Fruit fly (Drosophila melanogaster) whole organism, embryonic: Measurements from ENCODE around the gene ast.

Experiments
- Bdp1 ChIP-seq: fragments of 200-800 bp; sonication (Bioruptor generic); optimal IDR thresholded peaks from 3 replicates; lab custom pipeline; 2016; ENCODE audit warnings: missing biosample characterization, missing genetic modification characterization
- CG10209 ChIP-seq: fragments of 200-800 bp; sonication (Bioruptor generic); optimal IDR thresholded peaks from 3 replicates; lab custom pipeline; 2017; ENCODE audit warnings: missing biosample characterization, mild to moderate bottlenecking, missing genetic modification characterization, missing genetic modification reagents
- CG10431 ChIP-seq: fragments of 200-800 bp; sonication (Bioruptor generic); optimal IDR thresholded peaks from 3 replicates; lab custom pipeline; 2018; ENCODE audit warnings: missing biosample characterization, mild to moderate bottlenecking, missing genetic modification characterization
- CG10543 ChIP-seq: fragments of 200-800 bp; sonication (Bioruptor generic); optimal IDR thresholded peaks from 3 replicates; lab custom pipeline; 2017; ENCODE audit warnings: missing biosample characterization, mild to moderate bottlenecking, missing genetic modification characterization, moderate library complexity
- CG11695 ChIP-seq: fragments of 200-800 bp; sonication (Bioruptor generic); IDR thresholded peaks from 3 replicates; pipeline ENCODE4 v1.3.6; 2022; ENCODE audit warnings: missing biosample characterization, missing genetic modification characterization
- CG12219 ChIP-seq: fragments of 200-800 bp; sonication (Bioruptor generic); optimal IDR thresholded peaks from 3 replicates; lab custom pipeline; 2018; ENCODE audit warnings: missing biosample characterization, mild to moderate bottlenecking, missing genetic modification characterization
- CG1233 ChIP-seq: fragments of 200-800 bp; sonication (Bioruptor generic); optimal IDR thresholded peaks from 4 replicates; lab custom pipeline; 2018; ENCODE audit warnings: missing biosample characterization, mild to moderate bottlenecking, missing genetic modification characterization
- CG12769 ChIP-seq: fragments of 200-800 bp; sonication (Bioruptor generic); optimal IDR thresholded peaks from 2 replicates; lab custom pipeline; 2019; ENCODE audit warnings: missing biosample characterization, mild to moderate bottlenecking, missing genetic modification characterization, moderate library complexity
- CG13123 ChIP-seq: fragments of 200-800 bp; sonication (Bioruptor generic); optimal IDR thresholded peaks from 2 replicates; lab custom pipeline; 2016; ENCODE audit warnings: missing biosample characterization, missing genetic modification characterization
- CG14050 ChIP-seq: fragments of 200-800 bp; sonication (Bioruptor generic); IDR thresholded peaks from 3 replicates; pipeline ENCODE4 v1.3.6; 2022; ENCODE audit warnings: missing biosample characterization, missing genetic modification characterization
- CG18476 ChIP-seq: fragments of 200-800 bp; sonication (Bioruptor generic); optimal IDR thresholded peaks from 2 replicates; lab custom pipeline; 2016; ENCODE audit warnings: missing biosample characterization, mild to moderate bottlenecking, missing genetic modification characterization
- CG2889 ChIP-seq: fragments of 200-800 bp; sonication (Bioruptor generic); IDR thresholded peaks from 3 replicates; pipeline ENCODE4 v1.3.6; 2022; ENCODE audit warnings: missing biosample characterization, missing genetic modification characterization
- CG3065 ChIP-seq: fragments of 200-800 bp; sonication (Bioruptor generic); optimal IDR thresholded peaks from 2 replicates; lab custom pipeline; 2016; ENCODE audit warnings: missing biosample characterization, missing genetic modification characterization
- CG31441 ChIP-seq: fragments of 200-800 bp; sonication (Bioruptor generic); IDR thresholded peaks from 2 replicates; pipeline ENCODE4 v1.3.6; 2022; ENCODE audit warnings: missing biosample characterization, missing genetic modification characterization
- CG3281 ChIP-seq: fragments of 200-800 bp; sonication (Bioruptor generic); optimal IDR thresholded peaks from 3 replicates; lab custom pipeline; 2017; ENCODE audit warnings: missing biosample characterization, mild to moderate bottlenecking, missing genetic modification characterization
- CG4730 ChIP-seq: fragments of 200-800 bp; sonication (Bioruptor generic); IDR thresholded peaks from 2 replicates; pipeline ENCODE4 v1.3.6; 2022; ENCODE audit warnings: missing biosample characterization, missing genetic modification characterization
- CG6272 ChIP-seq: fragments of 200-800 bp; sonication (Bioruptor generic); IDR thresholded peaks from 2 replicates; pipeline ENCODE4 v1.3.6; 2022; ENCODE audit warnings: missing biosample characterization, missing genetic modification characterization
- CG8944 ChIP-seq: fragments of 200-800 bp; sonication (Bioruptor generic); optimal IDR thresholded peaks from 3 replicates; lab custom pipeline; 2016; ENCODE audit warnings: missing biosample characterization, missing genetic modification characterization
- D ChIP-seq, 2 experiments: fragments of 200-800 bp in 1 of 2; fragments of >200 bp in 1 of 2; sonication (Bioruptor generic) in 1 of 2; optimal IDR thresholded peaks; 2 replicates in 1 of 2; 3 replicates in 1 of 2; lab custom pipeline; 2017; ENCODE audit warnings: mild to moderate bottlenecking in 1 of 2, missing biosample characterization in 1 of 2, missing genetic modification characterization in 1 of 2, missing genetic modification reagents in 1 of 2
- Elba2 ChIP-seq: fragments of 200-800 bp; sonication (Bioruptor generic); optimal IDR thresholded peaks from 3 replicates; lab custom pipeline; 2016; ENCODE audit warnings: missing biosample characterization, missing genetic modification characterization
- H2.0 ChIP-seq: fragments of 200-800 bp; sonication (Bioruptor generic); IDR thresholded peaks from 2 replicates; pipeline ENCODE4 v1.3.6; 2022; ENCODE audit warnings: missing biosample characterization, missing genetic modification characterization
- Hr3 ChIP-seq: fragments of 200-800 bp; sonication (Bioruptor generic); optimal IDR thresholded peaks from 3 replicates; lab custom pipeline; 2016; ENCODE audit warnings: missing biosample characterization, missing genetic modification characterization
- Lhr ChIP-seq: fragments of 200-800 bp; sonication (Bioruptor generic); optimal IDR thresholded peaks from 3 replicates; lab custom pipeline; 2017; ENCODE audit warnings: mild to moderate bottlenecking, missing biosample characterization, missing genetic modification reagents, missing genetic modification characterization
- NC2α ChIP-seq: fragments of 200-800 bp; sonication (Bioruptor generic); optimal IDR thresholded peaks from 2 replicates; lab custom pipeline; 2016; ENCODE audit warnings: missing biosample characterization, missing genetic modification characterization
- Optix ChIP-seq: fragments of 200-800 bp; sonication (Bioruptor generic); IDR thresholded peaks from 3 replicates; pipeline ENCODE4 v1.3.6; 2022; ENCODE audit warnings: missing biosample characterization, missing genetic modification characterization
- Poxn ChIP-seq: fragments of 200-800 bp; sonication (Bioruptor generic); IDR thresholded peaks from 2 replicates; pipeline ENCODE4 v1.3.6; 2022; ENCODE audit warnings: missing biosample characterization, missing genetic modification characterization
- ara ChIP-seq: fragments of 200-800 bp; sonication (Bioruptor generic); IDR thresholded peaks from 2 replicates; pipeline ENCODE4 v1.3.6; 2022; ENCODE audit warnings: missing biosample characterization, missing genetic modification characterization
- az2 ChIP-seq: fragments of 200-800 bp; sonication (Bioruptor generic); optimal IDR thresholded peaks from 3 replicates; lab custom pipeline; 2016; ENCODE audit warnings: missing biosample characterization, missing genetic modification characterization
- btn ChIP-seq: fragments of 200-800 bp; sonication (Bioruptor generic); optimal IDR thresholded peaks from 2 replicates; lab custom pipeline; 2016; ENCODE audit warnings: missing biosample characterization, missing genetic modification characterization
- cas ChIP-seq: fragments of 200-800 bp; sonication (Bioruptor generic); IDR thresholded peaks from 2 replicates; pipeline ENCODE4 v1.3.6; 2022; ENCODE audit warnings: missing biosample characterization, missing genetic modification characterization
- chif ChIP-seq, 2 experiments: fragments of 200-800 bp; sonication (Bioruptor generic); optimal IDR thresholded peaks; 3 replicates each; lab custom pipeline; 2016; ENCODE audit warnings: missing biosample characterization in 2 of 2, missing genetic modification characterization in 2 of 2
- chn ChIP-seq: fragments of 200-800 bp; sonication (Bioruptor generic); optimal IDR thresholded peaks from 2 replicates; lab custom pipeline; 2016; ENCODE audit warnings: missing biosample characterization, missing genetic modification characterization
- corto ChIP-seq: fragments of 200-800 bp; sonication (Bioruptor generic); optimal IDR thresholded peaks from 2 replicates; lab custom pipeline; 2016; ENCODE audit warnings: missing biosample characterization, mild to moderate bottlenecking, missing genetic modification characterization, moderate library complexity
- hth ChIP-seq: fragments of >200 bp; optimal IDR thresholded peaks from 2 replicates; lab custom pipeline; 2017; ENCODE audit warnings: inconsistent platforms
- kah ChIP-seq: fragments of 200-800 bp; sonication (Bioruptor generic); optimal IDR thresholded peaks from 2 replicates; lab custom pipeline; 2018; ENCODE audit warnings: missing biosample characterization, mild to moderate bottlenecking, missing genetic modification characterization
- lab ChIP-seq: fragments of 200-800 bp; sonication (Bioruptor generic); optimal IDR thresholded peaks from 3 replicates; lab custom pipeline; 2017; ENCODE audit warnings: missing biosample characterization, missing genetic modification characterization, mild to moderate bottlenecking, moderate library complexity, missing genetic modification reagents
- lbe ChIP-seq: fragments of 200-800 bp; sonication (Bioruptor generic); optimal IDR thresholded peaks from 2 replicates; lab custom pipeline; 2016; ENCODE audit warnings: missing biosample characterization, mild to moderate bottlenecking, missing genetic modification characterization
- maf-S ChIP-seq: fragments of 200-800 bp; sonication (Bioruptor generic); optimal IDR thresholded peaks from 2 replicates; lab custom pipeline; 2016; ENCODE audit warnings: missing biosample characterization, missing genetic modification characterization
- nerfin-1 ChIP-seq: fragments of 200-800 bp; sonication (Bioruptor generic); optimal IDR thresholded peaks from 3 replicates; lab custom pipeline; 2019; ENCODE audit warnings: missing biosample characterization, mild to moderate bottlenecking, missing genetic modification characterization, moderate library complexity
- nerfin-2 ChIP-seq: fragments of 200-800 bp; sonication (Bioruptor generic); IDR thresholded peaks from 2 replicates; pipeline ENCODE4 v1.3.6; 2022; ENCODE audit warnings: missing biosample characterization, missing genetic modification characterization; ENCODE audit not compliant: partially characterized antibody
- odd ChIP-seq: fragments of 200-800 bp; sonication (Bioruptor generic); optimal IDR thresholded peaks from 2 replicates; lab custom pipeline; 2017; ENCODE audit warnings: missing biosample characterization, mild to moderate bottlenecking, missing genetic modification characterization
- pb ChIP-seq: fragments of 200-800 bp; sonication (Bioruptor generic); optimal IDR thresholded peaks from 3 replicates; lab custom pipeline; 2016; ENCODE audit warnings: missing biosample characterization, missing genetic modification characterization
- salm ChIP-seq: fragments of 200-800 bp; sonication (Bioruptor generic); optimal IDR thresholded peaks from 2 replicates; lab custom pipeline; 2018; ENCODE audit warnings: missing biosample characterization, mild to moderate bottlenecking, missing genetic modification characterization
- sd ChIP-seq: fragments of 200-800 bp; sonication (Bioruptor generic); optimal IDR thresholded peaks from 3 replicates; lab custom pipeline; 2018; ENCODE audit warnings: missing biosample characterization, mild to moderate bottlenecking, missing genetic modification characterization, moderate library complexity
- slbo ChIP-seq: fragments of 200-800 bp; sonication (Bioruptor generic); IDR thresholded peaks from 2 replicates; pipeline ENCODE4 v1.3.6; 2022; ENCODE audit warnings: missing biosample characterization, missing genetic modification characterization
- sug ChIP-seq: fragments of 200-800 bp; optimal IDR thresholded peaks from 2 replicates; lab custom pipeline; 2019; ENCODE audit warnings: missing biosample characterization, mild to moderate bottlenecking, missing genetic modification characterization, moderate library complexity
- tgo ChIP-seq: fragments of 200-800 bp; sonication (Bioruptor generic); IDR thresholded peaks from 3 replicates; pipeline ENCODE4 v1.3.6; 2022; ENCODE audit warnings: missing biosample characterization, missing genetic modification characterization
- tna ChIP-seq: fragments of 200-800 bp; sonication (Bioruptor generic); IDR thresholded peaks from 2 replicates; pipeline ENCODE4 v1.3.6; 2022; ENCODE audit warnings: missing biosample characterization, missing genetic modification characterization; ENCODE audit not compliant: partially characterized antibody
- usp ChIP-seq: fragments of >200 bp; optimal IDR thresholded peaks from 2 replicates; lab custom pipeline; 2017; ENCODE audit warnings: missing biosample characterization, missing genetic modification characterization
- vnd ChIP-seq: fragments of 200-800 bp; sonication (Bioruptor generic); IDR thresholded peaks from 3 replicates; pipeline ENCODE4 v1.3.6; 2022; ENCODE audit warnings: missing biosample characterization, missing genetic modification characterization; ENCODE audit not compliant: partially characterized antibody

The ast gene

DNA sequence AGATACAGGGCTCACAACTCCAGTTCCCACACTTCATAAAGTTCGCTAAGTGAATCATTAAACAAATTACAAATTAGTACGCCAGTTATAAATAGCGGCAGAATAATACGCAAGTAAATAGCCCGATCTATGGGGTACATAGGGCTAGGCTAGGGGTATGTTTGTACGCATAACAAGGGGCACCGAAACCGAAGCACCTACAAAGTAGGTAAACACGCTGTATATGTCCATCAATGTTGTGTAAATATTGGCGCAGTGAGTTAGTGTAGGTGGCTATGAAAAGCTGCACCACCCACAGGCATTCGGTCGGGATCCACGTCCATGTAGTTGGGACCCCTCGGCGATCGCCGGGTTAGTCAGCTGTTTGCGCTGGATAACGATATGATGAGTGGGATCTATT lies 5.6 kb upstream of the ast start (continued):
- TF ChIP-seq Lhr (GFP tag; lab: Kevin White, UChicago) = peak; percentile 96
- TF ChIP-seq CG6272 (GFP tag; lab: Robert Waterston, UW) = no peak
- TF ChIP-seq CG18476 (GFP tag; lab: Kevin White, UChicago) = peak; percentile 87
- peak; percentile 95 for TF ChIP-seq odd (GFP tag; lab: Kevin White, UChicago)
- TF ChIP-seq CG3281 (GFP tag; lab: Kevin White, UChicago) = peak; percentile 90
- peak; percentile 95 for TF ChIP-seq CG10543 (GFP tag; lab: Kevin White, UChicago)
- peak; percentile 92 for TF ChIP-seq CG8944 (GFP tag; lab: Kevin White, UChicago)
- TF ChIP-seq btn (GFP tag; lab: Kevin White, UChicago) = peak; percentile 88
- no peak for TF ChIP-seq tna (GFP tag; lab: Robert Waterston, UW)
- TF ChIP-seq sd = peak; percentile 72
- no peak for TF ChIP-seq usp (GFP tag; lab: Kevin White, UChicago)
- peak; percentile 90 for TF ChIP-seq nerfin-1 (tag; lab: Kevin White, UChicago)
- TF ChIP-seq lbe (GFP tag; lab: Kevin White, UChicago) = peak; percentile 46
- TF ChIP-seq CG10431 (GFP tag; lab: Kevin White, UChicago) = peak; percentile 96
- peak; percentile 97 for TF ChIP-seq CG1233 (GFP tag; lab: Kevin White, UChicago)
- peak; percentile 85 for TF ChIP-seq CG14050 (GFP tag; lab: Robert Waterston, UW)
- peak; percentile 94 for TF ChIP-seq maf-S
- TF ChIP-seq Poxn (GFP tag; lab: Robert Waterston, UW) = 0 out of 2 replicates have a peak, but pooled peaks have one; percentile 46
- TF ChIP-seq chn (GFP tag; lab: Kevin White, UChicago) = peak; percentile 83
- no peak for TF ChIP-seq hth (lab: Kevin White, UChicago)
- peak; percentile 87 to 94 for TF ChIP-seq chif (GFP tag; optimal IDR thresholded peaks at IDR 0.05; lab: Kevin White, UChicago)
- peak; percentile 94 for TF ChIP-seq ara (GFP tag; lab: Robert Waterston, UW)
- TF ChIP-seq CG31441 = peak; percentile 91
- peak; percentile 95 for TF ChIP-seq NC2α (GFP tag; lab: Kevin White, UChicago)
- TF ChIP-seq vnd (GFP tag; lab: Robert Waterston, UW) = no peak
- TF ChIP-seq D (optimal IDR thresholded peaks at IDR 0.05; lab: Kevin White, UChicago) = no peak
- TF ChIP-seq D (GFP tag; optimal IDR thresholded peaks at IDR 0.05; lab: Kevin White, UChicago) = peak; percentile 96
- peak; percentile 93 for TF ChIP-seq CG12219 (GFP tag; lab: Kevin White, UChicago)
- peak; percentile 70 for TF ChIP-seq H2.0 (GFP tag; lab: Robert Waterston, UW)
- TF ChIP-seq CG12769 (tag; lab: Kevin White, UChicago) = peak; percentile 96
- peak; percentile 84 for TF ChIP-seq Optix (GFP tag; lab: Robert Waterston, UW)
- peak; percentile 50; the same call in 2 of the 3 replicates for TF ChIP-seq CG2889 (GFP tag; lab: Robert Waterston, UW)
- peak; percentile 93 for TF ChIP-seq CG11695
- TF ChIP-seq nerfin-2 (GFP tag; lab: Robert Waterston, UW) = no peak
- TF ChIP-seq CG4730 (GFP tag; lab: Robert Waterston, UW) = peak; percentile 53; the same call in 1 of the 2 replicates
- TF ChIP-seq corto (GFP tag; lab: Kevin White, UChicago) = no peak
- TF ChIP-seq Bdp1 (GFP tag; lab: Kevin White, UChicago) = peak; percentile 89
- peak; percentile 91 for TF ChIP-seq pb
- TF ChIP-seq slbo = peak; percentile 79
- peak; percentile 76; the same call in 2 of the 3 replicates for TF ChIP-seq tgo (GFP tag; lab: Robert Waterston, UW)
- peak; percentile 83 for TF ChIP-seq kah (GFP tag; lab: Kevin White, UChicago)
- no peak for TF ChIP-seq Elba2
- peak; percentile 45; the same call in 1 of the 2 replicates for TF ChIP-seq cas (GFP tag; lab: Robert Waterston, UW)
- peak; percentile 67 for TF ChIP-seq Hr3
- TF ChIP-seq sug (tag; lab: Kevin White, UChicago) = peak; percentile 83
- TF ChIP-seq CG3065 (GFP tag; lab: Kevin White, UChicago) = peak; percentile 93
- peak; percentile 96 for TF ChIP-seq CG13123 (GFP tag; lab: Kevin White, UChicago)
- peak; percentile 97 for TF ChIP-seq CG10209 (GFP tag; lab: Kevin White, UChicago)
- TF ChIP-seq az2 (GFP tag; lab: Kevin White, UChicago) = peak; percentile 66
- peak; percentile 92 for TF ChIP-seq salm (tag; lab: Kevin White, UChicago)
- peak; percentile 97 for TF ChIP-seq lab (GFP tag; lab: Kevin White, UChicago)
